Worm (Caenorhabditis elegans) whole organism, L4 larva: ENCODE measurements around the gene dnsn-1.

Experiments
- aly-2 ChIP-seq: sonication (generic microtip); optimal IDR thresholded peaks from 2 replicates; lab custom pipeline; 2018; ENCODE audit warnings: missing biosample characterization, missing genetic modification characterization
- hmg-1.1 ChIP-seq: fragments of 200-800 bp; sonication (Bioruptor generic); IDR thresholded peaks from 2 replicates; pipeline ENCODE4 v1.3.6; 2022; ENCODE audit warnings: missing genetic modification reagents, missing genetic modification characterization, missing compliant biosample characterization
- nhr-237 ChIP-seq: sonication (generic microtip); optimal IDR thresholded peaks from 2 replicates; lab custom pipeline; 2017; ENCODE audit warnings: missing biosample characterization, missing genetic modification characterization
- nhr-76 ChIP-seq: fragments of 150-350 bp; optimal IDR thresholded peaks from 2 replicates; lab custom pipeline; 2014; ENCODE audit warnings: missing biosample characterization, missing genetic modification characterization
- nhr-77 ChIP-seq: fragments of 150-350 bp; optimal IDR thresholded peaks from 2 replicates; lab custom pipeline; 2014; ENCODE audit warnings: missing biosample characterization, missing genetic modification characterization
- snpc-4 ChIP-seq: fragments of 150-350 bp; optimal IDR thresholded peaks from 2 replicates; lab custom pipeline; 2014; ENCODE audit warnings: missing biosample characterization, missing genetic modification characterization
- ztf-11 ChIP-seq: fragments of 150-350 bp; optimal IDR thresholded peaks from 2 replicates; lab custom pipeline; 2014; ENCODE audit warnings: missing biosample characterization, missing genetic modification characterization

- TF ChIP-seq nhr-77 (tag; lab: Kevin White, UChicago) (no peak), ztf-11 (tag; lab: Kevin White, UChicago) (no peak), snpc-4 (tag; lab: Kevin White, UChicago) (no peak), nhr-76 (no peak), aly-2 (tag; lab: Kevin White, UChicago) (no peak), nhr-237 (tag; lab: Kevin White, UChicago) (no peak), hmg-1.1 (GFP tag; lab: Robert Waterston, UW) (no peak)
Observed at ce11 chrII:356969-357368, 53.8 kb downstream of the dnsn-1 start, which contains the start of gene dmsr-4.
